Fruit fly (Drosophila melanogaster) whole organism, embryonic: Measurements from ENCODE around the gene CG7058.

Source experiments
- Awh ChIP-seq: fragments of 200-800 bp; sonication (Bioruptor generic); IDR thresholded peaks from 2 replicates; pipeline ENCODE4, ENCODE4 v1.3.6; 2022; ENCODE audit warnings: missing biosample characterization, missing genetic modification characterization
- Bteb2 ChIP-seq: fragments of 200-800 bp; sonication (Bioruptor generic); optimal IDR thresholded peaks from 2 replicates; lab custom pipeline; 2016; ENCODE audit warnings: missing biosample characterization, missing genetic modification characterization
- CG10979 ChIP-seq: fragments of 200-800 bp; sonication (Bioruptor generic); optimal IDR thresholded peaks from 2 replicates; lab custom pipeline; 2018; ENCODE audit warnings: missing biosample characterization, mild to moderate bottlenecking, missing genetic modification characterization, moderate library complexity
- CG11504 ChIP-seq: fragments of 200-800 bp; sonication (Bioruptor generic); optimal IDR thresholded peaks from 3 replicates; lab custom pipeline; 2019; ENCODE audit warnings: missing biosample characterization, mild to moderate bottlenecking, missing genetic modification characterization, moderate library complexity
- CG12155 ChIP-seq: fragments of 200-800 bp; sonication (Bioruptor generic); optimal IDR thresholded peaks from 3 replicates; lab custom pipeline; 2016; ENCODE audit warnings: missing biosample characterization, missing genetic modification characterization
- CG14710 ChIP-seq: fragments of 200-800 bp; sonication (Bioruptor generic); optimal IDR thresholded peaks from 3 replicates; lab custom pipeline; 2019; ENCODE audit warnings: missing biosample characterization, mild to moderate bottlenecking, missing genetic modification characterization, moderate library complexity
- CG14860 ChIP-seq: fragments of 200-800 bp; sonication (Bioruptor generic); IDR thresholded peaks from 3 replicates; pipeline ENCODE4 v1.3.6; 2022; ENCODE audit warnings: missing biosample characterization, missing genetic modification characterization; ENCODE audit not compliant: partially characterized antibody
- CG15011 ChIP-seq: fragments of 200-800 bp; sonication (Bioruptor generic); optimal IDR thresholded peaks from 3 replicates; lab custom pipeline; 2018; ENCODE audit warnings: missing biosample characterization, mild to moderate bottlenecking, missing genetic modification characterization
- CG15073 ChIP-seq: fragments of 200-800 bp; sonication (Bioruptor generic); optimal IDR thresholded peaks from 2 replicates; lab custom pipeline; 2016; ENCODE audit warnings: missing biosample characterization, missing genetic modification characterization
- CG15514 ChIP-seq: fragments of 200-800 bp; sonication (Bioruptor generic); optimal IDR thresholded peaks from 3 replicates; lab custom pipeline; 2017; ENCODE audit warnings: missing biosample characterization, missing genetic modification characterization, mild to moderate bottlenecking, moderate library complexity, missing genetic modification reagents
- CG1603 ChIP-seq: fragments of 200-800 bp; sonication (Bioruptor generic); optimal IDR thresholded peaks from 2 replicates; lab custom pipeline; 2019; ENCODE audit warnings: missing biosample characterization, mild to moderate bottlenecking, missing genetic modification characterization, moderate library complexity
- CG17912 ChIP-seq: fragments of 200-800 bp; sonication (Bioruptor generic); optimal IDR thresholded peaks from 2 replicates; lab custom pipeline; 2018; ENCODE audit warnings: missing biosample characterization, mild to moderate bottlenecking, missing genetic modification characterization
- CG2116 ChIP-seq: fragments of 200-800 bp; sonication (Bioruptor generic); optimal IDR thresholded peaks from 3 replicates; lab custom pipeline; 2018; ENCODE audit warnings: missing biosample characterization, mild to moderate bottlenecking, missing genetic modification characterization
- CG2199 ChIP-seq: fragments of 200-800 bp; sonication (Bioruptor generic); IDR thresholded peaks from 3 replicates; pipeline ENCODE4 v1.3.6; 2022; ENCODE audit warnings: missing biosample characterization, missing genetic modification characterization
- CG30020 ChIP-seq: fragments of 200-800 bp; optimal IDR thresholded peaks from 2 replicates; lab custom pipeline; 2019; ENCODE audit warnings: missing biosample characterization, mild to moderate bottlenecking, missing genetic modification characterization, moderate library complexity
- CG30431 ChIP-seq: fragments of 200-800 bp; sonication (Bioruptor generic); optimal IDR thresholded peaks from 2 replicates; lab custom pipeline; 2017; ENCODE audit warnings: missing biosample characterization, missing genetic modification characterization
- CG3163 ChIP-seq: fragments of 200-800 bp; sonication (Bioruptor generic); optimal IDR thresholded peaks from 3 replicates; lab custom pipeline; 2016; ENCODE audit warnings: missing biosample characterization, missing genetic modification characterization
- CG33557 ChIP-seq: fragments of 200-800 bp; sonication (Bioruptor generic); optimal IDR thresholded peaks from 2 replicates; lab custom pipeline; 2019; ENCODE audit warnings: missing biosample characterization, mild to moderate bottlenecking, missing genetic modification characterization, moderate library complexity
- CG4617 ChIP-seq: fragments of 200-800 bp; sonication (Bioruptor generic); optimal IDR thresholded peaks from 3 replicates; lab custom pipeline; 2016; ENCODE audit warnings: missing biosample characterization, missing genetic modification characterization, borderline replicate concordance
- CG6272 ChIP-seq: fragments of 200-800 bp; sonication (Bioruptor generic); IDR thresholded peaks from 2 replicates; pipeline ENCODE4 v1.3.6; 2022; ENCODE audit warnings: missing biosample characterization, missing genetic modification characterization
- CG6683 ChIP-seq: fragments of 200-800 bp; sonication (Bioruptor generic); optimal IDR thresholded peaks from 2 replicates; lab custom pipeline; 2017; ENCODE audit warnings: missing biosample characterization, mild to moderate bottlenecking, missing genetic modification characterization, missing genetic modification reagents
- CG7357 ChIP-seq: fragments of 200-800 bp; sonication (Bioruptor generic); IDR thresholded peaks from 3 replicates; pipeline ENCODE4 v1.3.6; 2022; ENCODE audit warnings: missing biosample characterization, missing genetic modification characterization
- CG8924 ChIP-seq: fragments of 200-800 bp; optimal IDR thresholded peaks from 3 replicates; lab custom pipeline; 2019; ENCODE audit warnings: missing biosample characterization, mild to moderate bottlenecking, missing genetic modification characterization, moderate library complexity
- HLH54F ChIP-seq: fragments of 200-800 bp; sonication (Bioruptor generic); optimal IDR thresholded peaks from 3 replicates; lab custom pipeline; 2016; ENCODE audit warnings: missing biosample characterization, missing genetic modification characterization
- HmgZ ChIP-seq: fragments of 200-800 bp; sonication (Bioruptor generic); optimal IDR thresholded peaks from 2 replicates; lab custom pipeline; 2018; ENCODE audit warnings: missing biosample characterization, mild to moderate bottlenecking, missing genetic modification characterization
- Hmr ChIP-seq: fragments of 200-800 bp; sonication (Bioruptor generic); optimal IDR thresholded peaks from 3 replicates; lab custom pipeline; 2017; ENCODE audit warnings: mild to moderate bottlenecking, missing biosample characterization, missing genetic modification reagents, missing genetic modification characterization
- MESR4 ChIP-seq: fragments of 200-800 bp; sonication (Bioruptor generic); optimal IDR thresholded peaks from 2 replicates; lab custom pipeline; 2018; ENCODE audit warnings: missing biosample characterization, mild to moderate bottlenecking, missing genetic modification characterization, moderate library complexity
- Opbp ChIP-seq: fragments of 200-800 bp; sonication (Bioruptor generic); IDR thresholded peaks from 3 replicates; pipeline ENCODE4 v1.3.6; 2022; ENCODE audit warnings: missing biosample characterization, missing genetic modification characterization; ENCODE audit not compliant: partially characterized antibody
- YL-1 ChIP-seq: fragments of 200-800 bp; sonication (Bioruptor generic); optimal IDR thresholded peaks from 3 replicates; lab custom pipeline; 2017; ENCODE audit warnings: missing biosample characterization, mild to moderate bottlenecking, missing genetic modification characterization
- amos ChIP-seq: fragments of 200-800 bp; sonication (Bioruptor generic); IDR thresholded peaks from 2 replicates; pipeline ENCODE4 v1.3.6; 2022; ENCODE audit warnings: missing biosample characterization, missing genetic modification characterization; ENCODE audit not compliant: partially characterized antibody
- ash1 ChIP-seq: fragments of 200-800 bp; sonication (Bioruptor generic); optimal IDR thresholded peaks from 2 replicates; lab custom pipeline; 2018; ENCODE audit warnings: missing biosample characterization, mild to moderate bottlenecking, missing genetic modification characterization
- az2 ChIP-seq: fragments of 200-800 bp; sonication (Bioruptor generic); optimal IDR thresholded peaks from 3 replicates; lab custom pipeline; 2016; ENCODE audit warnings: missing biosample characterization, missing genetic modification characterization
- bbx ChIP-seq: fragments of 200-800 bp; sonication (Bioruptor generic); IDR thresholded peaks from 2 replicates; pipeline ENCODE4 v1.3.6; 2022; ENCODE audit warnings: missing biosample characterization, missing genetic modification characterization; ENCODE audit not compliant: partially characterized antibody
- cas ChIP-seq: fragments of 200-800 bp; sonication (Bioruptor generic); IDR thresholded peaks from 2 replicates; pipeline ENCODE4 v1.3.6; 2022; ENCODE audit warnings: missing biosample characterization, missing genetic modification characterization
- fd102C ChIP-seq: fragments of 200-800 bp; sonication (Bioruptor generic); optimal IDR thresholded peaks from 2 replicates; lab custom pipeline; 2018; ENCODE audit warnings: missing biosample characterization, mild to moderate bottlenecking, missing genetic modification characterization, moderate library complexity
- gem ChIP-seq: fragments of 200-800 bp; sonication (Bioruptor generic); optimal IDR thresholded peaks from 2 replicates; lab custom pipeline; 2019; ENCODE audit warnings: missing biosample characterization, mild to moderate bottlenecking, missing genetic modification characterization, moderate library complexity
- hkb ChIP-seq, 2 experiments: fragments of 200-800 bp in 1 of 2; fragments of >200 bp in 1 of 2; sonication (Bioruptor generic) in 1 of 2; IDR thresholded peaks in 1 of 2; optimal IDR thresholded peaks in 1 of 2; 2 replicates each; pipeline versions ENCODE4 v1.3.6 to Lab custom; 2017 to 2022; ENCODE audit warnings: missing biosample characterization in 1 of 2, missing genetic modification characterization in 1 of 2
- kah ChIP-seq: fragments of 200-800 bp; sonication (Bioruptor generic); optimal IDR thresholded peaks from 2 replicates; lab custom pipeline; 2018; ENCODE audit warnings: missing biosample characterization, mild to moderate bottlenecking, missing genetic modification characterization
- lbe ChIP-seq: fragments of 200-800 bp; sonication (Bioruptor generic); optimal IDR thresholded peaks from 2 replicates; lab custom pipeline; 2016; ENCODE audit warnings: missing biosample characterization, mild to moderate bottlenecking, missing genetic modification characterization
- lilli ChIP-seq: fragments of 200-800 bp; sonication (Bioruptor generic); optimal IDR thresholded peaks from 3 replicates; lab custom pipeline; 2016; ENCODE audit warnings: missing biosample characterization, missing genetic modification characterization
- lmd ChIP-seq: fragments of 200-800 bp; sonication (Bioruptor generic); IDR thresholded peaks from 2 replicates; pipeline ENCODE4 v1.3.6; 2022; ENCODE audit warnings: missing biosample characterization, missing genetic modification characterization
- lov ChIP-seq, 2 experiments: fragments of 200-800 bp in 1 of 2; fragments of >200 bp in 1 of 2; sonication (Bioruptor generic) in 1 of 2; IDR thresholded peaks in 1 of 2; optimal IDR thresholded peaks in 1 of 2; 2 replicates in 1 of 2; 3 replicates in 1 of 2; pipeline versions ENCODE4 v1.3.6 to Lab custom; 2017 to 2022; ENCODE audit warnings: missing biosample characterization in 1 of 2, missing genetic modification characterization in 1 of 2
- odd ChIP-seq: fragments of 200-800 bp; sonication (Bioruptor generic); optimal IDR thresholded peaks from 2 replicates; lab custom pipeline; 2017; ENCODE audit warnings: missing biosample characterization, mild to moderate bottlenecking, missing genetic modification characterization
- peb ChIP-seq: fragments of 200-800 bp; sonication (Bioruptor generic); IDR thresholded peaks from 2 replicates; pipeline ENCODE4 v1.3.6; 2022; ENCODE audit warnings: missing biosample characterization, missing genetic modification characterization
- pfk ChIP-seq: fragments of 200-800 bp; sonication (Bioruptor generic); optimal IDR thresholded peaks from 2 replicates; lab custom pipeline; 2018; ENCODE audit warnings: missing biosample characterization, mild to moderate bottlenecking, missing genetic modification characterization, moderate library complexity
- pum ChIP-seq: fragments of 200-800 bp; sonication (Bioruptor generic); optimal IDR thresholded peaks from 2 replicates; lab custom pipeline; 2016; ENCODE audit warnings: missing biosample characterization, missing genetic modification characterization
- slp2 ChIP-seq: fragments of 200-800 bp; sonication (Bioruptor generic); optimal IDR thresholded peaks from 2 replicates; lab custom pipeline; 2016; ENCODE audit warnings: missing biosample characterization, missing genetic modification characterization
- trh ChIP-seq: fragments of 200-800 bp; sonication (Bioruptor generic); optimal IDR thresholded peaks from 2 replicates; lab custom pipeline; 2016; ENCODE audit warnings: missing biosample characterization, missing genetic modification characterization

The CG7058 gene

dm6 chrX:18788143-18788745, 18.2 kb upstream of the CG7058 start, which contains the start of the genes CG6961 and S6KL (continued):
- peak; percentile 77 for TF ChIP-seq amos (GFP tag; lab: Robert Waterston, UW)
- no peak for TF ChIP-seq CG2199 (GFP tag; lab: Robert Waterston, UW)
- no peak for TF ChIP-seq CG15011 (GFP tag; lab: Kevin White, UChicago)
- no peak for TF ChIP-seq Awh (GFP tag; lab: Robert Waterston, UW)
- TF ChIP-seq cas (GFP tag; lab: Robert Waterston, UW): no peak
- peak; percentile 67 for TF ChIP-seq CG14860 (GFP tag; lab: Robert Waterston, UW)
- TF ChIP-seq CG10979: no peak
- TF ChIP-seq Bteb2 (GFP tag; lab: Kevin White, UChicago): no peak
- peak; percentile 96 for TF ChIP-seq CG7357 (GFP tag; lab: Robert Waterston, UW)
- TF ChIP-seq kah: no peak
- TF ChIP-seq hkb (optimal IDR thresholded peaks at IDR 0.05; lab: Kevin White, UChicago): peak; percentile 57
- TF ChIP-seq hkb (GFP tag; IDR thresholded peaks at IDR 0.05; lab: Robert Waterston, UW): no peak
- peak; percentile 95 for TF ChIP-seq CG30020
- TF ChIP-seq CG33557 (GFP tag; lab: Kevin White, UChicago): no peak
- no peak for TF ChIP-seq CG12155 (GFP tag; lab: Kevin White, UChicago)
- peak; percentile 55; the same call in 1 of the 2 replicates for TF ChIP-seq bbx (GFP tag; lab: Robert Waterston, UW)
- peak; percentile 50 for TF ChIP-seq CG2116
- TF ChIP-seq fd102C (GFP tag; lab: Kevin White, UChicago): no peak
- TF ChIP-seq az2 (GFP tag; lab: Kevin White, UChicago): no peak
- TF ChIP-seq CG1603 (tag; lab: Kevin White, UChicago): peak; percentile 48
- TF ChIP-seq Opbp (GFP tag; lab: Robert Waterston, UW): peak; percentile 70; the same call in 1 of the 3 replicates
- TF ChIP-seq lilli: peak; percentile 14
- no peak for TF ChIP-seq trh
- peak; percentile 51 for TF ChIP-seq CG15514 (GFP tag; lab: Kevin White, UChicago)
- no peak for TF ChIP-seq pum (GFP tag; lab: Kevin White, UChicago)
- TF ChIP-seq Hmr (GFP tag; lab: Kevin White, UChicago): peak; percentile 11
- no peak for TF ChIP-seq lbe (GFP tag; lab: Kevin White, UChicago)
- TF ChIP-seq peb (GFP tag; lab: Robert Waterston, UW): no peak
- peak; percentile 10 for TF ChIP-seq HmgZ (tag; lab: Kevin White, UChicago)
- no peak for TF ChIP-seq odd (GFP tag; lab: Kevin White, UChicago)
- no peak for TF ChIP-seq CG8924 (tag; lab: Kevin White, UChicago)
- no peak for TF ChIP-seq lmd (GFP tag; lab: Robert Waterston, UW)
- no peak for TF ChIP-seq lov (optimal IDR thresholded peaks at IDR 0.05; lab: Kevin White, UChicago)
- no peak for TF ChIP-seq lov (GFP tag; IDR thresholded peaks at IDR 0.05; lab: Robert Waterston, UW)
- TF ChIP-seq CG3163: no peak
- no peak for TF ChIP-seq CG6683 (GFP tag; lab: Kevin White, UChicago)
- TF ChIP-seq CG6272 (GFP tag; lab: Robert Waterston, UW): 0 out of 2 replicates have a peak, but pooled peaks have one; percentile 22
- no peak for TF ChIP-seq slp2 (GFP tag; lab: Kevin White, UChicago)
- peak; percentile 83 for TF ChIP-seq MESR4 (GFP tag; lab: Kevin White, UChicago)
- no peak for TF ChIP-seq CG15073 (GFP tag; lab: Kevin White, UChicago)
- peak; percentile 74 for TF ChIP-seq pfk (GFP tag; lab: Kevin White, UChicago)
- peak; percentile 28 for TF ChIP-seq CG11504
- peak; percentile 29 for TF ChIP-seq CG4617 (GFP tag; lab: Kevin White, UChicago)
- no peak for TF ChIP-seq CG30431 (GFP tag; lab: Kevin White, UChicago)
- TF ChIP-seq HLH54F (GFP tag; lab: Kevin White, UChicago): no peak
- peak; percentile 70 for TF ChIP-seq YL-1 (GFP tag; lab: Kevin White, UChicago)
- peak; percentile 67 for TF ChIP-seq CG14710 (tag; lab: Kevin White, UChicago)
- no peak for TF ChIP-seq ash1 (GFP tag; lab: Kevin White, UChicago)
- TF ChIP-seq gem (tag; lab: Kevin White, UChicago): peak; percentile 22
- no peak for TF ChIP-seq CG17912 (GFP tag; lab: Kevin White, UChicago)
